Worm (Caenorhabditis elegans): ENCODE results near the gene K10G4.5.

The K10G4.5 gene

ce11 chrV:17317297-17317696, 16.0 kb upstream of the K10G4.5 start:
- no peak for TF ChIP-seq crh-2 (tag; optimal IDR thresholded peaks at IDR 0.05)
- TF ChIP-seq ztf-1 (GFP tag; conservative IDR thresholded peaks at IDR 0.05): no peak
- TF ChIP-seq mbf-1 (tag; optimal IDR thresholded peaks at IDR 0.05): no peak
- no peak for TF ChIP-seq nhr-25 (tag; optimal IDR thresholded peaks at IDR 0.05)
- no peak for TF ChIP-seq fos-1 (tag; optimal IDR thresholded peaks at IDR 0.05)
- TF ChIP-seq lin-39 (tag; optimal IDR thresholded peaks at IDR 0.05): no peak
- TF ChIP-seq ztf-4 (tag; optimal IDR thresholded peaks at IDR 0.05): no peak
- no peak for TF ChIP-seq mdl-1 (tag; optimal IDR thresholded peaks at IDR 0.05)
- TF ChIP-seq sma-9 (GFP tag; optimal IDR thresholded peaks at IDR 0.05): no peak
- no peak for TF ChIP-seq sma-9 (tag; optimal IDR thresholded peaks at IDR 0.05)
- TF ChIP-seq nhr-129 (tag; optimal IDR thresholded peaks at IDR 0.05): no peak
- TF ChIP-seq F13H6.1 (tag; optimal IDR thresholded peaks at IDR 0.05): no peak
- TF ChIP-seq nhr-237 (tag; optimal IDR thresholded peaks at IDR 0.05): no peak
- no peak for TF ChIP-seq elt-3 (tag; optimal IDR thresholded peaks at IDR 0.05)
- TF ChIP-seq nhr-23 (tag; optimal IDR thresholded peaks at IDR 0.05): no peak
- TF ChIP-seq ceh-82 (tag; optimal IDR thresholded peaks at IDR 0.05): no peak
- no peak for TF ChIP-seq blmp-1 (tag; optimal IDR thresholded peaks at IDR 0.05; ENCODE audit: insufficient read depth)
- TF ChIP-seq snpc-4 (tag; optimal IDR thresholded peaks at IDR 0.05): no peak
- TF ChIP-seq dmd-4 (tag; optimal IDR thresholded peaks at IDR 0.05): no peak
- TF ChIP-seq lin-11 (tag; optimal IDR thresholded peaks at IDR 0.05): no peak
- no peak for TF ChIP-seq unc-39 (tag; optimal IDR thresholded peaks at IDR 0.05)

- TF ChIP-seq ceh-82 (tag; optimal IDR thresholded peaks at IDR 0.05) (no peak), gmeb-1 (tag; optimal IDR thresholded peaks at IDR 0.05) (no peak), lsy-2 (tag; optimal IDR thresholded peaks at IDR 0.05) (no peak), ztf-1 (GFP tag; conservative IDR thresholded peaks at IDR 0.05) (no peak), nhr-10 (tag; optimal IDR thresholded peaks at IDR 0.05) (no peak), zag-1 (tag; optimal IDR thresholded peaks at IDR 0.05) (no peak), unc-39 (tag; optimal IDR thresholded peaks at IDR 0.05) (no peak), C34F6.9 (tag; optimal IDR thresholded peaks at IDR 0.05) (no peak), ZK546.5 (tag; optimal IDR thresholded peaks at IDR 0.05) (no peak), sma-9 (GFP tag; optimal IDR thresholded peaks at IDR 0.05) (no peak), sma-9 (tag; optimal IDR thresholded peaks at IDR 0.05) (no peak), nhr-23 (tag; optimal IDR thresholded peaks at IDR 0.05) (no peak), fos-1 (tag; optimal IDR thresholded peaks at IDR 0.05) (no peak), ztf-4 (tag; optimal IDR thresholded peaks at IDR 0.05) (no peak), snpc-4 (tag; optimal IDR thresholded peaks at IDR 0.05) (no peak), mdl-1 (tag; optimal IDR thresholded peaks at IDR 0.05) (no peak), nhr-237 (tag; optimal IDR thresholded peaks at IDR 0.05) (no peak), ztf-11 (tag; optimal IDR thresholded peaks at IDR 0.05) (no peak), nhr-21 (tag; optimal IDR thresholded peaks at IDR 0.05) (no peak)
Measured at ce11 chrV:17315063-17315462, 13.8 kb upstream of the K10G4.5 start, which contains the start of gene F31E9.6. Gene F31E9.6, minus strand, starts transcription at chrV:17315153.

ce11 chrV:17312386-17312785, 11.1 kb upstream of the K10G4.5 start, which contains the start of gene Y61B8B.3:
Gene Y61B8B.3, minus strand, starts transcription at chrV:17312486.
- TF ChIP-seq nhr-129 (tag; optimal IDR thresholded peaks at IDR 0.05) (no peak), snpc-4 (tag; optimal IDR thresholded peaks at IDR 0.05) (no peak), nhr-237 (tag; optimal IDR thresholded peaks at IDR 0.05) (no peak), R02D3.7 (tag; optimal IDR thresholded peaks at IDR 0.05) (no peak), dmd-4 (tag; optimal IDR thresholded peaks at IDR 0.05) (no peak), ZK546.5 (tag; optimal IDR thresholded peaks at IDR 0.05) (no peak), peb-1 (tag; optimal IDR thresholded peaks at IDR 0.05) (no peak), nhr-21 (tag; optimal IDR thresholded peaks at IDR 0.05) (no peak), unc-39 (tag; optimal IDR thresholded peaks at IDR 0.05) (no peak), alr-1 (tag; optimal IDR thresholded peaks at IDR 0.05) (no peak), ztf-1 (GFP tag; conservative IDR thresholded peaks at IDR 0.05) (no peak), lin-39 (tag; optimal IDR thresholded peaks at IDR 0.05) (no peak)

ce11 chrV:17307926-17308325, 6.7 kb upstream of the K10G4.5 start:
- TF ChIP-seq snpc-4 (tag; optimal IDR thresholded peaks at IDR 0.05) (peak; percentile 5), ZK546.5 (tag; optimal IDR thresholded peaks at IDR 0.05) (no peak), nhr-10 (tag; optimal IDR thresholded peaks at IDR 0.05) (no peak), unc-39 (tag; optimal IDR thresholded peaks at IDR 0.05) (no peak), Y55F3AM.14 (GFP tag; optimal IDR thresholded peaks at IDR 0.05) (no peak)

- no peak for TF ChIP-seq alr-1 (tag; optimal IDR thresholded peaks at IDR 0.05)
- no peak for TF ChIP-seq mab-5 (tag; optimal IDR thresholded peaks at IDR 0.05)
- TF ChIP-seq nhr-237 (tag; optimal IDR thresholded peaks at IDR 0.05): no peak
- no peak for TF ChIP-seq nhr-21 (tag; optimal IDR thresholded peaks at IDR 0.05)
- TF ChIP-seq nhr-6 (tag; optimal IDR thresholded peaks at IDR 0.05): no peak
- TF ChIP-seq R02D3.7 (tag; optimal IDR thresholded peaks at IDR 0.05): no peak
- TF ChIP-seq unc-55 (GFP tag; optimal IDR thresholded peaks at IDR 0.05): no peak
- TF ChIP-seq lsy-2 (tag; optimal IDR thresholded peaks at IDR 0.05): no peak
- TF ChIP-seq ztf-4 (tag; optimal IDR thresholded peaks at IDR 0.05): no peak
- TF ChIP-seq nhr-25 (tag; optimal IDR thresholded peaks at IDR 0.05): no peak
Measured at ce11 chrV:17303392-17303791, 2.1 kb upstream of the K10G4.5 start.
